Worm (Caenorhabditis elegans) whole organism, midembryonic: ENCODE measurements around the gene C25A8.5.

Experiments used
- T22C8.4 ChIP-seq: fragments of 200-800 bp; sonication (Bioruptor generic); IDR thresholded peaks from 2 replicates; pipeline ENCODE4 v1.3.6; 2022; ENCODE audit warnings: missing genetic modification characterization, missing compliant biosample characterization
- cog-1 ChIP-seq: sonication (generic microtip); optimal IDR thresholded peaks from 2 replicates; lab custom pipeline; 2016; ENCODE audit warnings: missing genetic modification characterization, missing compliant biosample characterization
- flt-1 ChIP-seq: fragments of 200-800 bp; sonication (Bioruptor generic); IDR thresholded peaks from 2 replicates; pipeline ENCODE4 v1.3.6; 2022; ENCODE audit warnings: missing genetic modification characterization, missing compliant biosample characterization
- klf-2 ChIP-seq: fragments of 200-800 bp; sonication (Bioruptor generic); conservative IDR thresholded peaks from 2 replicates; pipeline ENCODE4 v1.3.6; 2022; ENCODE audit warnings: missing genetic modification reagents, missing genetic modification characterization, missing compliant biosample characterization
- med-1 ChIP-seq: sonication (generic microtip); optimal IDR thresholded peaks from 2 replicates; lab custom pipeline; 2017; ENCODE audit warnings: missing genetic modification characterization, mild to moderate bottlenecking, missing compliant biosample characterization, antibody characterized with exemption, missing genetic modification reagents; ENCODE audit not compliant: insufficient read depth
- ref-1 ChIP-seq: fragments of 200-800 bp; sonication (Bioruptor generic); conservative IDR thresholded peaks from 2 replicates; pipeline ENCODE4 v1.3.6; 2022; ENCODE audit warnings: missing genetic modification reagents, missing genetic modification characterization, missing compliant biosample characterization
- tab-1 ChIP-seq: fragments of 200-800 bp; sonication (Bioruptor generic); IDR thresholded peaks from 2 replicates; pipeline ENCODE4 v1.3.6; 2022; ENCODE audit warnings: missing genetic modification characterization, missing compliant biosample characterization
- ztf-23 ChIP-seq: fragments of 200-800 bp; sonication (Bioruptor generic); IDR thresholded peaks from 2 replicates; pipeline ENCODE4 v1.3.6; 2022; ENCODE audit warnings: missing genetic modification reagents, missing genetic modification characterization, missing compliant biosample characterization
- ztf-29 ChIP-seq: fragments of 200-800 bp; sonication (Bioruptor generic); IDR thresholded peaks from 2 replicates; pipeline ENCODE4 v1.3.6; 2022; ENCODE audit warnings: missing genetic modification reagents, missing genetic modification characterization, missing compliant biosample characterization

C25A8.5 gene

ce11 chrIV:6999206-6999605 is at the start of gene C25A8.5:
C25A8.5 (plus strand) TSS chrIV:6999506.
- TF ChIP-seq ref-1 (GFP tag; lab: Robert Waterston, UW): no peak
- TF ChIP-seq cog-1 (tag; lab: Kevin White, UChicago): no peak
- TF ChIP-seq med-1 (GFP tag; lab: Kevin White, UChicago): no peak
- no peak for TF ChIP-seq klf-2
- no peak for TF ChIP-seq T22C8.4 (GFP tag; lab: Robert Waterston, UW)
- TF ChIP-seq flt-1 (GFP tag; lab: Robert Waterston, UW): no peak
- TF ChIP-seq ztf-29 (GFP tag; lab: Robert Waterston, UW): no peak
- TF ChIP-seq ztf-23 (GFP tag; lab: Robert Waterston, UW): no peak
- no peak for TF ChIP-seq tab-1

- TF ChIP-seq cog-1 (tag; lab: Kevin White, UChicago): no peak
- TF ChIP-seq klf-2: no peak
- no peak for TF ChIP-seq flt-1 (GFP tag; lab: Robert Waterston, UW)
- TF ChIP-seq ztf-23 (GFP tag; lab: Robert Waterston, UW): no peak
- no peak for TF ChIP-seq tab-1
- no peak for TF ChIP-seq med-1 (GFP tag; lab: Kevin White, UChicago)
- no peak for TF ChIP-seq T22C8.4 (GFP tag; lab: Robert Waterston, UW)
- no peak for TF ChIP-seq ztf-29 (GFP tag; lab: Robert Waterston, UW)
- no peak for TF ChIP-seq ref-1 (GFP tag; lab: Robert Waterston, UW)
Measured at ce11 chrIV:6951259-6951658, 48.0 kb upstream of the C25A8.5 start.

- TF ChIP-seq ztf-29 (GFP tag; lab: Robert Waterston, UW): no peak
- TF ChIP-seq tab-1: no peak
- TF ChIP-seq T22C8.4 (GFP tag; lab: Robert Waterston, UW): no peak
- no peak for TF ChIP-seq ztf-23 (GFP tag; lab: Robert Waterston, UW)
- no peak for TF ChIP-seq med-1 (GFP tag; lab: Kevin White, UChicago)
- no peak for TF ChIP-seq cog-1 (tag; lab: Kevin White, UChicago)
- TF ChIP-seq ref-1 (GFP tag; lab: Robert Waterston, UW): no peak
- no peak for TF ChIP-seq klf-2
- TF ChIP-seq flt-1 (GFP tag; lab: Robert Waterston, UW): no peak
Measured at ce11 chrIV:6954682-6955081, 44.6 kb upstream of the C25A8.5 start.

- no peak for TF ChIP-seq klf-2
Measured at ce11 chrIV:6956668-6957067, 42.6 kb upstream of the C25A8.5 start.

ce11 chrIV:6957341-6957740 is 42.0 kb upstream of the C25A8.5 start, which contains the start of gene jnk-1:
jnk-1 (plus strand) TSS chrIV:6957641.
- TF ChIP-seq T22C8.4 (GFP tag; lab: Robert Waterston, UW) (no peak), flt-1 (GFP tag; lab: Robert Waterston, UW) (no peak), ref-1 (GFP tag; lab: Robert Waterston, UW) (no peak), tab-1 (no peak), cog-1 (tag; lab: Kevin White, UChicago) (no peak), klf-2 (no peak), ztf-29 (GFP tag; lab: Robert Waterston, UW) (no peak), ztf-23 (GFP tag; lab: Robert Waterston, UW) (no peak), med-1 (GFP tag; lab: Kevin White, UChicago) (no peak)

- TF ChIP-seq ztf-23 (GFP tag; lab: Robert Waterston, UW) (no peak), klf-2 (no peak)
Measured at ce11 chrIV:6958696-6959095, 40.6 kb upstream of the C25A8.5 start.

ce11 chrIV:6959483-6959882 is 39.8 kb upstream of the C25A8.5 start:
- TF ChIP-seq med-1 (GFP tag; lab: Kevin White, UChicago): no peak
- no peak for TF ChIP-seq klf-2
- no peak for TF ChIP-seq tab-1
- no peak for TF ChIP-seq ztf-29 (GFP tag; lab: Robert Waterston, UW)
- TF ChIP-seq flt-1 (GFP tag; lab: Robert Waterston, UW): no peak
- no peak for TF ChIP-seq ztf-23 (GFP tag; lab: Robert Waterston, UW)
- no peak for TF ChIP-seq ref-1 (GFP tag; lab: Robert Waterston, UW)
- TF ChIP-seq cog-1 (tag; lab: Kevin White, UChicago): no peak
- no peak for TF ChIP-seq T22C8.4 (GFP tag; lab: Robert Waterston, UW)

ce11 chrIV:6964508-6964907 is 34.8 kb upstream of the C25A8.5 start, which contains the start of gene B0478.3:
B0478.3 (minus strand) TSS chrIV:6964608.
- no peak for TF ChIP-seq med-1 (GFP tag; lab: Kevin White, UChicago)
- TF ChIP-seq T22C8.4 (GFP tag; lab: Robert Waterston, UW): no peak
- TF ChIP-seq ztf-23 (GFP tag; lab: Robert Waterston, UW): no peak
- TF ChIP-seq tab-1: no peak
- no peak for TF ChIP-seq flt-1 (GFP tag; lab: Robert Waterston, UW)
- no peak for TF ChIP-seq cog-1 (tag; lab: Kevin White, UChicago)

ce11 chrIV:6965192-6965591 is 34.1 kb upstream of the C25A8.5 start, which contains the start of gene ZK381.2:
ZK381.2 (plus strand) TSS chrIV:6965492.
- no peak for TF ChIP-seq klf-2
- no peak for TF ChIP-seq flt-1 (GFP tag; lab: Robert Waterston, UW)
- no peak for TF ChIP-seq ztf-23 (GFP tag; lab: Robert Waterston, UW)
- TF ChIP-seq ztf-29 (GFP tag; lab: Robert Waterston, UW): no peak

ce11 chrIV:6970271-6970670 is 29.0 kb upstream of the C25A8.5 start, which contains the start of gene ZK381.8:
ZK381.8 (minus strand) TSS chrIV:6970371.
- TF ChIP-seq flt-1 (GFP tag; lab: Robert Waterston, UW): no peak

ce11 chrIV:6971213-6971612 is 28.1 kb upstream of the C25A8.5 start, which contains the start of gene ZK381.62:
ZK381.62 (minus strand) TSS chrIV:6971313.
- no peak for TF ChIP-seq ztf-29 (GFP tag; lab: Robert Waterston, UW)
- no peak for TF ChIP-seq flt-1 (GFP tag; lab: Robert Waterston, UW)
- TF ChIP-seq klf-2: no peak
- no peak for TF ChIP-seq cog-1 (tag; lab: Kevin White, UChicago)
- no peak for TF ChIP-seq T22C8.4 (GFP tag; lab: Robert Waterston, UW)
- TF ChIP-seq ref-1 (GFP tag; lab: Robert Waterston, UW): no peak
- TF ChIP-seq med-1 (GFP tag; lab: Kevin White, UChicago): no peak
- TF ChIP-seq tab-1: no peak
- no peak for TF ChIP-seq ztf-23 (GFP tag; lab: Robert Waterston, UW)
